Fruit fly (Drosophila melanogaster): ENCODE measurements around the gene CG13059.

DNA sequence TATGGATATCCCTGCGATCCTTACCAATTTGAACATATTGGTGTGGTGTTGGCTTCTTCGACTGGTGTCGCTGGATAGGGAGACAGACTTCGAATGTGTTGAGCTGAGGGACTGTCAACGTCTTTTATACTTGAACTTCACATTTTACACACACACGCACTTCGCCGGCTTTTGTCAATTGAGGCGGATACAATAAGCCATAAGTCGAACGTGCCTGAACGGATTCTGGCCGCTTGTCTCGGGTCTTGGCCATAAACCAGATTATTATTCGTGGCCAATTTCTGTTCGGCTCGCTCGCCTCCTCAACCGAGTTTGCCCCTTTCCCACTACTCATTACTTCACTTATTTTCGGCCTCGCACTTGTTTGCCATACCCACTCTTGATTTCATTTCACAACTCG is 20.4 kb upstream of the CG13059 start, which contains the start of gene CG13044:
- TF ChIP-seq CG8478 (optimal IDR thresholded peaks at IDR 0.05) = no peak
- TF ChIP-seq CTCF (optimal IDR thresholded peaks at IDR 0.05) = no peak

Data from S2 (cell line).